Fruit fly (Drosophila melanogaster): ENCODE results near the gene natalisin.
A peak's percentile ranks its signal among the peaks of the same experiment; 100 is the strongest.

The natalisin gene

dm6 chr3R:14451050-14451914, 32.9 kb downstream of the natalisin start (continued):
- TF ChIP-seq Vsx2 (GFP tag; optimal IDR thresholded peaks at IDR 0.05; ENCODE audit: partially characterized antibody), result no peak
- TF ChIP-seq Myc (optimal IDR thresholded peaks at IDR 0.05), result no peak
- no peak for TF ChIP-seq GATAd (GFP tag; optimal IDR thresholded peaks at IDR 0.05)
- no peak for TF ChIP-seq Abd-B (GFP tag; optimal IDR thresholded peaks at IDR 0.05)
- no peak for TF ChIP-seq Rel (GFP tag; optimal IDR thresholded peaks at IDR 0.05)
- peak; percentile 61 for TF ChIP-seq Rel (tag; optimal IDR thresholded peaks at IDR 0.05)
- peak; percentile 14 for TF ChIP-seq jim (GFP tag; optimal IDR thresholded peaks at IDR 0.05)

DNA sequence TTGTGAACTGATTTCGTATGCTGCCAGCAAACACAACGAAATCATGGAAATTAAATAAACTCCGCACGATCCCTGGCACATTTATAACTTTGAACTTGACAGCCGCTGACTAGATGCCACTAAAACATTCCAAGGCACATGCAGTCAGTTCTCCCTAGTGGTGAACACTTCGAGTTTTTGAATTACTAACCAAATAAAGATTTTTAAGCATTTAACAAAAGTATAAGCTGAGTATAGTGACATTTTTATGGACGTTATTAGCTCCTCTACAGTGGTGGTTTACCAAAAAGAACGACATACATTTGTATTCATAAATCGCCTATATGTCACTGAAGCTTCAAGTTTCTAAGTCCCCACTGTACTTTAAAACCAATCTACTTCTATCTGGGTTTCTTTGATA, 35.7 kb downstream of the natalisin start:
- no peak for TF ChIP-seq ey (GFP tag; optimal IDR thresholded peaks at IDR 0.05)
- no peak for TF ChIP-seq Hr78 (GFP tag; optimal IDR thresholded peaks at IDR 0.05)
- no peak for TF ChIP-seq GATAd (GFP tag; optimal IDR thresholded peaks at IDR 0.05)
- no peak for TF ChIP-seq CG32264 (GFP tag; optimal IDR thresholded peaks at IDR 0.05)
- no peak for TF ChIP-seq psq (GFP tag; optimal IDR thresholded peaks at IDR 0.05)
- no peak for TF ChIP-seq OdsH (GFP tag; optimal IDR thresholded peaks at IDR 0.05)
- no peak for TF ChIP-seq sage (GFP tag; optimal IDR thresholded peaks at IDR 0.05)
- TF ChIP-seq lola (GFP tag; optimal IDR thresholded peaks at IDR 0.05), result no peak
- TF ChIP-seq rgr (GFP tag; optimal IDR thresholded peaks at IDR 0.05), result no peak
- no peak for TF ChIP-seq CrebA (GFP tag; optimal IDR thresholded peaks at IDR 0.05; ENCODE audit: borderline replicate concordance)
- TF ChIP-seq Rel (GFP tag; optimal IDR thresholded peaks at IDR 0.05), result no peak
- no peak for TF ChIP-seq Rel (tag; optimal IDR thresholded peaks at IDR 0.05)
- no peak for TF ChIP-seq brk (GFP tag; optimal IDR thresholded peaks at IDR 0.05)
- TF ChIP-seq Dfd (GFP tag; optimal IDR thresholded peaks at IDR 0.05), result no peak
- TF ChIP-seq dmrt93B (GFP tag; optimal IDR thresholded peaks at IDR 0.05), result no peak

- TF ChIP-seq CrebA (GFP tag; optimal IDR thresholded peaks at IDR 0.05; ENCODE audit: borderline replicate concordance), result no peak
- no peak for TF ChIP-seq ey (GFP tag; optimal IDR thresholded peaks at IDR 0.05)
- no peak for TF ChIP-seq sage (GFP tag; optimal IDR thresholded peaks at IDR 0.05)
- no peak for TF ChIP-seq Mio (GFP tag; optimal IDR thresholded peaks at IDR 0.05)
- TF ChIP-seq tai (GFP tag; optimal IDR thresholded peaks at IDR 0.05), result no peak
- TF ChIP-seq jim (GFP tag; optimal IDR thresholded peaks at IDR 0.05), result no peak
- no peak for TF ChIP-seq CG32264 (GFP tag; optimal IDR thresholded peaks at IDR 0.05)
- TF ChIP-seq foxo (GFP tag; optimal IDR thresholded peaks at IDR 0.05), result no peak
- no peak for TF ChIP-seq br (GFP tag; optimal IDR thresholded peaks at IDR 0.05)
- no peak for TF ChIP-seq dl (GFP tag; optimal IDR thresholded peaks at IDR 0.05; ENCODE audit: insufficient read depth in 1 of 2, partially characterized antibody in 2 of 2)
- no peak for TF ChIP-seq Dif (GFP tag; optimal IDR thresholded peaks at IDR 0.05; ENCODE audit: partially characterized antibody)
- no peak for TF ChIP-seq Hr83 (GFP tag; optimal IDR thresholded peaks at IDR 0.05; ENCODE audit: poor library complexity, severe bottlenecking)
- TF ChIP-seq fru (GFP tag; optimal IDR thresholded peaks at IDR 0.05), result no peak
- TF ChIP-seq brk (GFP tag; optimal IDR thresholded peaks at IDR 0.05), result no peak
- TF ChIP-seq Vsx2 (GFP tag; optimal IDR thresholded peaks at IDR 0.05; ENCODE audit: partially characterized antibody), result no peak
- no peak for TF ChIP-seq Sp1 (GFP tag; optimal IDR thresholded peaks at IDR 0.05)
- no peak for TF ChIP-seq dsf (GFP tag; optimal IDR thresholded peaks at IDR 0.05; ENCODE audit: borderline replicate concordance)
- TF ChIP-seq sv (GFP tag; optimal IDR thresholded peaks at IDR 0.05), result no peak
- TF ChIP-seq Jra (GFP tag; optimal IDR thresholded peaks at IDR 0.05), result no peak
Measured at dm6 chr3R:14455478-14455877, 37.1 kb downstream of the natalisin start.

dm6 chr3R:14456214-14456862, 37.9 kb downstream of the natalisin start:
- no peak for TF ChIP-seq Myc (optimal IDR thresholded peaks at IDR 0.05)
- TF ChIP-seq Dfd (GFP tag; optimal IDR thresholded peaks at IDR 0.05), result no peak
- no peak for TF ChIP-seq ey (GFP tag; optimal IDR thresholded peaks at IDR 0.05)
- TF ChIP-seq Dif (GFP tag; optimal IDR thresholded peaks at IDR 0.05; ENCODE audit: partially characterized antibody), result no peak
- TF ChIP-seq fru (GFP tag; optimal IDR thresholded peaks at IDR 0.05), result no peak
- no peak for TF ChIP-seq pan (optimal IDR thresholded peaks at IDR 0.05)
- TF ChIP-seq psq (GFP tag; optimal IDR thresholded peaks at IDR 0.05), result no peak
- TF ChIP-seq sv (GFP tag; optimal IDR thresholded peaks at IDR 0.05), result no peak
- no peak for TF ChIP-seq usp (GFP tag; optimal IDR thresholded peaks at IDR 0.05)
- no peak for TF ChIP-seq Vsx2 (GFP tag; optimal IDR thresholded peaks at IDR 0.05; ENCODE audit: partially characterized antibody)
- TF ChIP-seq Hr83 (GFP tag; optimal IDR thresholded peaks at IDR 0.05; ENCODE audit: poor library complexity, severe bottlenecking), result no peak
- no peak for TF ChIP-seq h (GFP tag; optimal IDR thresholded peaks at IDR 0.05)
- TF ChIP-seq CG9705 (GFP tag; optimal IDR thresholded peaks at IDR 0.05), result no peak
- TF ChIP-seq woc (GFP tag; optimal IDR thresholded peaks at IDR 0.05), result no peak
- no peak for TF ChIP-seq brk (GFP tag; optimal IDR thresholded peaks at IDR 0.05)
- TF ChIP-seq HLH106 (tag; optimal IDR thresholded peaks at IDR 0.05), result no peak
- TF ChIP-seq Abd-B (GFP tag; optimal IDR thresholded peaks at IDR 0.05), result no peak
- TF ChIP-seq OdsH (GFP tag; optimal IDR thresholded peaks at IDR 0.05), result no peak
